Fruit fly (Drosophila melanogaster) whole organism, pupa: ENCODE data around the gene skd.

Experiments
- CG10348 ChIP-seq: fragments of 200-800 bp; sonication (Bioruptor generic); IDR thresholded peaks from 2 replicates; pipeline ENCODE4 v1.3.6; 2022; ENCODE audit warnings: missing biosample characterization, missing genetic modification characterization
- CG12605 ChIP-seq: fragments of 200-800 bp; sonication (Bioruptor generic); IDR thresholded peaks from 2 replicates; pipeline ENCODE4 v1.3.6; 2022; ENCODE audit warnings: missing biosample characterization, missing genetic modification characterization
- CG13204 ChIP-seq: fragments of 200-800 bp; sonication (Bioruptor generic); optimal IDR thresholded peaks from 2 replicates; lab custom pipeline; 2018; ENCODE audit warnings: missing biosample characterization, mild to moderate bottlenecking, missing genetic modification characterization, moderate library complexity
- CG14655 ChIP-seq: fragments of 200-800 bp; sonication (Bioruptor generic); optimal IDR thresholded peaks from 3 replicates; lab custom pipeline; 2017; ENCODE audit warnings: mild to moderate bottlenecking, missing biosample characterization, missing genetic modification reagents, missing genetic modification characterization
- CG15710 ChIP-seq: fragments of 200-800 bp; sonication (Bioruptor generic); optimal IDR thresholded peaks from 2 replicates; lab custom pipeline; 2018; ENCODE audit warnings: missing biosample characterization, mild to moderate bottlenecking, missing genetic modification characterization, moderate library complexity
- CG17806 ChIP-seq: fragments of 200-800 bp; sonication (Bioruptor generic); optimal IDR thresholded peaks from 2 replicates; lab custom pipeline; 2018; ENCODE audit warnings: missing biosample characterization, mild to moderate bottlenecking, missing genetic modification characterization, moderate library complexity
- CG32121 ChIP-seq: fragments of 200-800 bp; sonication (Bioruptor generic); IDR thresholded peaks from 2 replicates; pipeline ENCODE4 v1.3.6; 2022; ENCODE audit warnings: missing biosample characterization, missing genetic modification characterization
- CG34367 ChIP-seq: fragments of 200-800 bp; sonication (Bioruptor generic); optimal IDR thresholded peaks from 2 replicates; lab custom pipeline; 2018; ENCODE audit warnings: missing biosample characterization, mild to moderate bottlenecking, missing genetic modification characterization
- CG4496 ChIP-seq: fragments of 200-800 bp; sonication (Bioruptor generic); IDR thresholded peaks from 3 replicates; pipeline ENCODE4 v1.3.6; 2022; ENCODE audit warnings: missing biosample characterization, missing genetic modification characterization
- CG8159 ChIP-seq: fragments of 200-800 bp; sonication (Bioruptor generic); optimal IDR thresholded peaks from 3 replicates; lab custom pipeline; 2018; ENCODE audit warnings: missing biosample characterization, mild to moderate bottlenecking, missing genetic modification characterization, moderate library complexity
- CG8301 ChIP-seq: fragments of 200-800 bp; sonication (Bioruptor generic); optimal IDR thresholded peaks from 2 replicates; lab custom pipeline; 2018; ENCODE audit warnings: missing biosample characterization, mild to moderate bottlenecking, missing genetic modification characterization
- CG9948 ChIP-seq: fragments of 200-800 bp; sonication (Bioruptor generic); optimal IDR thresholded peaks from 2 replicates; lab custom pipeline; 2018; ENCODE audit warnings: missing biosample characterization, mild to moderate bottlenecking, missing genetic modification characterization, moderate library complexity
- D1 ChIP-seq: fragments of 200-800 bp; sonication (Bioruptor generic); optimal IDR thresholded peaks from 2 replicates; lab custom pipeline; 2018; ENCODE audit warnings: missing biosample characterization, mild to moderate bottlenecking, missing genetic modification characterization, moderate library complexity
- EcR ChIP-seq: fragments of 200-800 bp; sonication (Bioruptor generic); optimal IDR thresholded peaks from 3 replicates; lab custom pipeline; 2019; ENCODE audit warnings: missing biosample characterization, missing genetic modification characterization, mild to moderate bottlenecking, moderate library complexity, missing genetic modification reagents
- Ets98B ChIP-seq: fragments of 200-800 bp; sonication (Bioruptor generic); IDR thresholded peaks from 2 replicates; pipeline ENCODE4 v1.3.6; 2022; ENCODE audit warnings: missing biosample characterization, missing genetic modification characterization
- Pif1A ChIP-seq: fragments of 200-800 bp; sonication (Bioruptor generic); optimal IDR thresholded peaks from 3 replicates; lab custom pipeline; 2016; ENCODE audit warnings: missing biosample characterization, missing genetic modification characterization
- Pif1B ChIP-seq: fragments of 200-800 bp; sonication (Bioruptor generic); optimal IDR thresholded peaks from 3 replicates; lab custom pipeline; 2016; ENCODE audit warnings: missing biosample characterization, missing genetic modification characterization
- Snoo ChIP-seq: fragments of 200-800 bp; sonication (Bioruptor generic); optimal IDR thresholded peaks from 3 replicates; lab custom pipeline; 2017; ENCODE audit warnings: missing biosample characterization, mild to moderate bottlenecking, missing genetic modification characterization, inconsistent platforms
- fd96Ca ChIP-seq: fragments of 200-800 bp; sonication (Bioruptor generic); IDR thresholded peaks from 3 replicates; pipeline ENCODE4 v1.3.6; 2022; ENCODE audit warnings: missing biosample characterization, missing genetic modification characterization
- gl ChIP-seq: fragments of 200-800 bp; sonication (Bioruptor generic); optimal IDR thresholded peaks from 2 replicates; lab custom pipeline; 2018; ENCODE audit warnings: missing biosample characterization, mild to moderate bottlenecking, missing genetic modification characterization
- rn ChIP-seq: fragments of 200-800 bp; sonication (Bioruptor generic); IDR thresholded peaks from 2 replicates; pipeline ENCODE4 v1.3.6; 2022; ENCODE audit warnings: missing biosample characterization, missing genetic modification characterization

The skd gene

dm6 chr3L:21065212-21065902, 38.1 kb upstream of the skd start, which contains the start of gene CG43072:
TSS of gene CG43072 (plus strand) at chr3L:21065852.
- TF ChIP-seq D1 (tag; lab: Kevin White, UChicago) (peak; percentile 86), fd96Ca (no peak)

- TF ChIP-seq CG10348 (no peak), D1 (tag; lab: Kevin White, UChicago) (no peak), Ets98B (GFP tag; lab: Robert Waterston, UW) (no peak), gl (tag; lab: Kevin White, UChicago) (no peak), CG12605 (no peak), rn (GFP tag; lab: Robert Waterston, UW) (no peak), CG13204 (GFP tag; lab: Kevin White, UChicago) (no peak), CG17806 (tag; lab: Kevin White, UChicago) (no peak), CG9948 (tag; lab: Kevin White, UChicago) (no peak), Pif1B (no peak), CG4496 (GFP tag; lab: Robert Waterston, UW) (no peak), CG15710 (tag; lab: Kevin White, UChicago) (no peak), EcR (GFP tag; lab: Kevin White, UChicago) (no peak), fd96Ca (no peak), CG8159 (tag; lab: Kevin White, UChicago) (no peak), CG14655 (no peak), Snoo (no peak), Pif1A (GFP tag; lab: Kevin White, UChicago) (no peak)
Observed at dm6 chr3L:21064587-21064986, 37.4 kb upstream of the skd start.

dm6 chr3L:21061968-21062367, 34.7 kb upstream of the skd start:
- TF ChIP-seq Pif1B (no peak), CG14655 (no peak), rn (GFP tag; lab: Robert Waterston, UW) (no peak), CG15710 (tag; lab: Kevin White, UChicago) (no peak), CG10348 (no peak), gl (tag; lab: Kevin White, UChicago) (no peak), CG32121 (GFP tag; lab: Robert Waterston, UW) (no peak)

dm6 chr3L:21060189-21061070, 33.2 kb upstream of the skd start:
- peak; percentile 22; the same call in 1 of the 2 replicates for TF ChIP-seq CG32121 (GFP tag; lab: Robert Waterston, UW)
- peak; percentile 60 for TF ChIP-seq CG14655
- peak; percentile 58 for TF ChIP-seq CG17806 (tag; lab: Kevin White, UChicago)
- TF ChIP-seq CG8159 (tag; lab: Kevin White, UChicago): peak; percentile 53
- TF ChIP-seq Snoo: no peak
- peak; percentile 56 for TF ChIP-seq CG8301 (tag; lab: Kevin White, UChicago)
- TF ChIP-seq D1 (tag; lab: Kevin White, UChicago): no peak
- peak; percentile 35 for TF ChIP-seq Pif1A (GFP tag; lab: Kevin White, UChicago)
- peak; percentile 57 for TF ChIP-seq CG9948 (tag; lab: Kevin White, UChicago)
- TF ChIP-seq, all 21 proteins: peak for 7

- no peak for TF ChIP-seq CG34367 (tag; lab: Kevin White, UChicago)
- peak; percentile 67 for TF ChIP-seq CG4496 (GFP tag; lab: Robert Waterston, UW)
- no peak for TF ChIP-seq CG9948 (tag; lab: Kevin White, UChicago)
- peak; percentile 48 for TF ChIP-seq EcR (GFP tag; lab: Kevin White, UChicago)
- peak; percentile 40 for TF ChIP-seq Pif1B
- TF ChIP-seq CG8301 (tag; lab: Kevin White, UChicago): no peak
- TF ChIP-seq CG17806 (tag; lab: Kevin White, UChicago): no peak
- no peak for TF ChIP-seq CG32121 (GFP tag; lab: Robert Waterston, UW)
- peak; percentile 19 for TF ChIP-seq Pif1A (GFP tag; lab: Kevin White, UChicago)
- no peak for TF ChIP-seq CG10348
- no peak for TF ChIP-seq D1 (tag; lab: Kevin White, UChicago)
- peak; percentile 65; the same call in 1 of the 2 replicates for TF ChIP-seq Ets98B (GFP tag; lab: Robert Waterston, UW)
- TF ChIP-seq CG15710 (tag; lab: Kevin White, UChicago): peak; percentile 19
- TF ChIP-seq CG14655: no peak
- peak; percentile 71 for TF ChIP-seq CG13204 (GFP tag; lab: Kevin White, UChicago)
- 0 out of 2 replicates have a peak, but pooled peaks have one; percentile 11 for TF ChIP-seq rn (GFP tag; lab: Robert Waterston, UW)
- peak; percentile 48; the same call in 1 of the 3 replicates for TF ChIP-seq fd96Ca
- no peak for TF ChIP-seq CG8159 (tag; lab: Kevin White, UChicago)
- peak; percentile 12 for TF ChIP-seq gl (tag; lab: Kevin White, UChicago)
- TF ChIP-seq Snoo: no peak
- peak; percentile 63; the same call in 1 of the 2 replicates for TF ChIP-seq CG12605
- TF ChIP-seq, all 21 proteins: peak for 11
Observed at dm6 chr3L:21058651-21059050, 31.4 kb upstream of the skd start.

- no peak for TF ChIP-seq gl (tag; lab: Kevin White, UChicago)
- TF ChIP-seq CG10348: no peak
- TF ChIP-seq CG8159 (tag; lab: Kevin White, UChicago): no peak
- TF ChIP-seq CG34367 (tag; lab: Kevin White, UChicago): no peak
- no peak for TF ChIP-seq CG8301 (tag; lab: Kevin White, UChicago)
- no peak for TF ChIP-seq rn (GFP tag; lab: Robert Waterston, UW)
- no peak for TF ChIP-seq Pif1A (GFP tag; lab: Kevin White, UChicago)
- no peak for TF ChIP-seq Pif1B
- TF ChIP-seq CG17806 (tag; lab: Kevin White, UChicago): no peak
- TF ChIP-seq CG32121 (GFP tag; lab: Robert Waterston, UW): no peak
- TF ChIP-seq CG15710 (tag; lab: Kevin White, UChicago): no peak
- TF ChIP-seq CG9948 (tag; lab: Kevin White, UChicago): no peak
- no peak for TF ChIP-seq CG14655
- TF ChIP-seq D1 (tag; lab: Kevin White, UChicago): no peak
- TF ChIP-seq fd96Ca: 0 out of 3 replicates have a peak, but pooled peaks have one; percentile 50
- TF ChIP-seq Snoo: no peak
- TF ChIP-seq CG12605: peak; percentile 39; the same call in 1 of the 2 replicates
- no peak for TF ChIP-seq EcR (GFP tag; lab: Kevin White, UChicago)
- peak; percentile 36 for TF ChIP-seq CG13204 (GFP tag; lab: Kevin White, UChicago)
- TF ChIP-seq CG4496 (GFP tag; lab: Robert Waterston, UW): peak; percentile 35; the same call in 2 of the 3 replicates
- TF ChIP-seq Ets98B (GFP tag; lab: Robert Waterston, UW): peak; percentile 19; the same call in 1 of the 2 replicates
Observed at dm6 chr3L:21057568-21057940, 30.3 kb upstream of the skd start.
